Fruit fly (Drosophila melanogaster): ENCODE measurements around the gene Naa15-16.

DNA sequence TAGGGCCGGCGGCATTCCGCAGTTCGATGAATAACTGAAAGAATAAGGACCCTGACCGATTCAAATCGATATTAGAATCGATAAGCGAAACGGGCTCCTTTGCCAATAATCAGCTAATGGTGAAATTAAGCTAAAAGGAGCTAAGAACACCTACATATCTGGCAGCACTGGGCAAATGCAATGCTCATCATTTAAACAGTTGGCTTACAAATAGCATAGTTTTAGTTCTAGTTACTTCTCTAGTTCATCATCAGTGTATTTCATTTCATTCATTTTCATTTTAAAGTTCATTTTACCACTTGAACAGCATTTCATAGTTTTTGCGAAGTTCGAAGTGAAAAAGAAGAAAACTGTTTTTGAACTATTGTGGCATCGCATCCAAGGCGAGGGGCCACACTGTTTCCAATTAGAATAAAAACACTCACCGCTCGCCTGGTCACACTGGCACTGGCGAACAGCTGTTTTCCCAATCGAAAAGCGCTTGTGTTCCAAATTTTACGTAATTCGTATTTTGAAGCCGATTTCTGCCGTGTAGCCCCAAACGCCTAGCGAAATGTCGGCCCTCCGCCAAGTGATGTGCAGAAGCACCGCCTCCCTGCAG is 12.3 kb downstream of the Naa15-16 start, which contains the start of the genes pcm and ND-18:
- no peak for TF ChIP-seq CG8478 (optimal IDR thresholded peaks at IDR 0.05)
- TF ChIP-seq CTCF (optimal IDR thresholded peaks at IDR 0.05), result no peak

All from S2 (cell line).